Worm (Caenorhabditis elegans) whole organism, L2 larva: ENCODE data around the gene D1086.18.

Source experiments
- C34F6.9 ChIP-seq: fragments of 150-350 bp; optimal IDR thresholded peaks from 2 replicates; lab custom pipeline; 2014; ENCODE audit warnings: missing biosample characterization, missing genetic modification characterization
- F13H6.1 ChIP-seq: sonication (generic microtip); optimal IDR thresholded peaks from 2 replicates; lab custom pipeline; 2016; ENCODE audit warnings: missing genetic modification characterization, missing compliant biosample characterization
- R02D3.7 ChIP-seq: fragments of 150-350 bp; optimal IDR thresholded peaks from 2 replicates; lab custom pipeline; 2014; ENCODE audit warnings: missing biosample characterization, missing genetic modification characterization
- Y55F3AM.14 ChIP-seq: fragments of 200-800 bp; sonication (Bioruptor generic); optimal IDR thresholded peaks from 2 replicates; lab custom pipeline; 2018; ENCODE audit warnings: mild to moderate bottlenecking, missing genetic modification characterization, missing compliant biosample characterization
- ama-1 ChIP-seq: fragments of 150-350 bp; optimal IDR thresholded peaks from 2 replicates; lab custom pipeline; 2018; ENCODE audit warnings: inconsistent platforms
- blmp-1 ChIP-seq: sonication (generic microtip); optimal IDR thresholded peaks from 2 replicates; lab custom pipeline; 2017; ENCODE audit warnings: missing genetic modification characterization, mild to moderate bottlenecking, missing compliant biosample characterization, antibody characterized with exemption, moderate library complexity; ENCODE audit not compliant: insufficient read depth
- ceh-16 ChIP-seq: fragments of 150-350 bp; optimal IDR thresholded peaks from 2 replicates; lab custom pipeline; 2014; ENCODE audit warnings: missing biosample characterization, missing genetic modification characterization
- ceh-82 ChIP-seq: fragments of 150-350 bp; optimal IDR thresholded peaks from 2 replicates; lab custom pipeline; 2014; ENCODE audit warnings: missing biosample characterization, missing genetic modification characterization
- crh-2 ChIP-seq: sonication (generic microtip); optimal IDR thresholded peaks from 2 replicates; lab custom pipeline; 2017; ENCODE audit warnings: missing biosample characterization, missing genetic modification characterization
- dmd-4 ChIP-seq: sonication (generic microtip); optimal IDR thresholded peaks from 2 replicates; lab custom pipeline; 2017; ENCODE audit warnings: missing biosample characterization, missing genetic modification characterization
- egl-27 ChIP-seq: sonication (generic microtip); optimal IDR thresholded peaks from 3 replicates; lab custom pipeline; 2017; ENCODE audit warnings: missing biosample characterization, missing genetic modification reagents, missing genetic modification characterization
- elt-1 ChIP-seq: fragments of 150-350 bp; optimal IDR thresholded peaks from 2 replicates; lab custom pipeline; 2014; ENCODE audit warnings: missing biosample characterization, missing genetic modification characterization
- elt-3 ChIP-seq: sonication (generic microtip); optimal IDR thresholded peaks from 2 replicates; lab custom pipeline; 2017; ENCODE audit warnings: missing biosample characterization, missing genetic modification characterization
- fos-1 ChIP-seq: fragments of 150-350 bp; optimal IDR thresholded peaks from 2 replicates; lab custom pipeline; 2014; ENCODE audit warnings: missing biosample characterization, missing genetic modification characterization
- gmeb-1 ChIP-seq: fragments of 150-350 bp; optimal IDR thresholded peaks from 2 replicates; lab custom pipeline; 2014; ENCODE audit warnings: missing biosample characterization, missing genetic modification characterization
- lin-11 ChIP-seq: fragments of 150-350 bp; sonication (generic microtip); optimal IDR thresholded peaks from 2 replicates; lab custom pipeline; 2014; ENCODE audit warnings: missing biosample characterization, missing genetic modification characterization, inconsistent platforms, mixed read lengths
- lin-13 ChIP-seq: fragments of 150-350 bp; optimal IDR thresholded peaks from 2 replicates; lab custom pipeline; 2014; ENCODE audit warnings: missing biosample characterization, missing genetic modification reagents, missing genetic modification characterization
- lin-39 ChIP-seq: fragments of 150-350 bp; optimal IDR thresholded peaks from 2 replicates; lab custom pipeline; 2014; ENCODE audit warnings: missing biosample characterization, missing genetic modification reagents, missing genetic modification characterization
- lsy-2 ChIP-seq, 2 experiments: fragments of 150-350 bp in 1 of 2; sonication (generic microtip) in 1 of 2; optimal IDR thresholded peaks; 2 replicates each; lab custom pipeline; 2014 to 2017; ENCODE audit warnings: missing biosample characterization in 2 of 2, missing genetic modification characterization in 2 of 2
- mab-5 ChIP-seq: fragments of 150-350 bp; optimal IDR thresholded peaks from 2 replicates; lab custom pipeline; 2014; ENCODE audit warnings: missing biosample characterization, missing genetic modification characterization
- mbf-1 ChIP-seq: sonication (generic microtip); optimal IDR thresholded peaks from 2 replicates; lab custom pipeline; 2017; ENCODE audit warnings: missing biosample characterization, missing genetic modification characterization
- nhr-10 ChIP-seq: sonication (generic microtip); optimal IDR thresholded peaks from 2 replicates; lab custom pipeline; 2017; ENCODE audit warnings: missing biosample characterization, missing genetic modification characterization
- nhr-129 ChIP-seq: fragments of 150-350 bp; optimal IDR thresholded peaks from 2 replicates; lab custom pipeline; 2014; ENCODE audit warnings: missing biosample characterization, missing genetic modification characterization
- nhr-237 ChIP-seq: fragments of 150-350 bp; optimal IDR thresholded peaks from 2 replicates; lab custom pipeline; 2014; ENCODE audit warnings: missing biosample characterization, missing genetic modification characterization
- nhr-25 ChIP-seq: fragments of 150-350 bp; sonication (generic microtip); optimal IDR thresholded peaks from 3 replicates; lab custom pipeline; 2014; ENCODE audit warnings: missing biosample characterization, missing genetic modification characterization
- nhr-6 ChIP-seq: fragments of 150-350 bp; optimal IDR thresholded peaks from 2 replicates; lab custom pipeline; 2014; ENCODE audit warnings: missing biosample characterization, missing genetic modification characterization
- peb-1 ChIP-seq: fragments of 150-350 bp; optimal IDR thresholded peaks from 2 replicates; lab custom pipeline; 2014; ENCODE audit warnings: missing biosample characterization, missing genetic modification characterization
- sem-4 ChIP-seq: fragments of 150-350 bp; optimal IDR thresholded peaks from 2 replicates; lab custom pipeline; 2014; ENCODE audit warnings: missing biosample characterization, missing genetic modification reagents, missing genetic modification characterization
- sma-9 ChIP-seq, 2 experiments: fragments of 150-350 bp in 1 of 2; sonication (generic microtip) in 1 of 2; optimal IDR thresholded peaks; 2 replicates each; lab custom pipeline; 2014 to 2016; ENCODE audit warnings: missing genetic modification characterization in 2 of 2, mild to moderate bottlenecking in 1 of 2, missing biosample characterization in 1 of 2, missing compliant biosample characterization in 1 of 2, missing genetic modification reagents in 1 of 2, moderate library complexity in 1 of 2
- snpc-4 ChIP-seq: fragments of 150-350 bp; optimal IDR thresholded peaks from 2 replicates; lab custom pipeline; 2014; ENCODE audit warnings: missing biosample characterization, missing genetic modification characterization
- unc-39 ChIP-seq: fragments of 150-350 bp; optimal IDR thresholded peaks from 2 replicates; lab custom pipeline; 2014; ENCODE audit warnings: missing biosample characterization, missing genetic modification characterization
- unc-55 ChIP-seq: fragments of 150-350 bp; sonication (generic microtip); optimal IDR thresholded peaks from 3 replicates; lab custom pipeline; 2014; ENCODE audit warnings: missing biosample characterization, missing genetic modification reagents, missing genetic modification characterization
- unc-62 ChIP-seq: fragments of 150-350 bp; optimal IDR thresholded peaks from 2 replicates; lab custom pipeline; 2014; ENCODE audit warnings: missing biosample characterization, missing genetic modification reagents, missing genetic modification characterization
- zag-1 ChIP-seq: fragments of 150-350 bp; optimal IDR thresholded peaks from 2 replicates; lab custom pipeline; 2014; ENCODE audit warnings: missing biosample characterization, missing genetic modification characterization
- ztf-1 ChIP-seq: fragments of 200-800 bp; sonication (Bioruptor generic); conservative IDR thresholded peaks from 2 replicates; pipeline ENCODE4 v1.3.6; 2022; ENCODE audit warnings: missing genetic modification characterization, missing compliant biosample characterization
- ztf-11 ChIP-seq: sonication (generic microtip); optimal IDR thresholded peaks from 2 replicates; lab custom pipeline; 2017; ENCODE audit warnings: missing biosample characterization, missing genetic modification characterization
- ztf-4 ChIP-seq: fragments of 150-350 bp; optimal IDR thresholded peaks from 2 replicates; lab custom pipeline; 2014; ENCODE audit warnings: missing biosample characterization, missing genetic modification characterization

The D1086.18 gene

ce11 chrV:14057540-14057939, 28.1 kb upstream of the D1086.18 start, which contains the start of gene F58D12.3:
F58D12.3 (plus strand) TSS chrV:14057840.
- no peak for TF ChIP-seq lsy-2 (tag; optimal IDR thresholded peaks at IDR 0.05; lab: Kevin White, UChicago)
- no peak for TF ChIP-seq nhr-25 (tag; lab: Kevin White, UChicago)
- no peak for TF ChIP-seq zag-1 (tag; lab: Kevin White, UChicago)
- TF ChIP-seq gmeb-1, result no peak
- TF ChIP-seq unc-62 (GFP tag; lab: Kevin White, UChicago), result no peak
- TF ChIP-seq nhr-6 (tag; lab: Kevin White, UChicago), result no peak
- TF ChIP-seq sma-9 (GFP tag; optimal IDR thresholded peaks at IDR 0.05; lab: Kevin White, UChicago), result no peak
- no peak for TF ChIP-seq sma-9 (tag; optimal IDR thresholded peaks at IDR 0.05; lab: Kevin White, UChicago)
- no peak for TF ChIP-seq Y55F3AM.14 (GFP tag; lab: Kevin White, UChicago)
- no peak for TF ChIP-seq nhr-129 (tag; lab: Kevin White, UChicago)
- no peak for TF ChIP-seq snpc-4 (tag; lab: Kevin White, UChicago)
- no peak for TF ChIP-seq unc-55 (GFP tag; lab: Kevin White, UChicago)
- no peak for TF ChIP-seq dmd-4 (tag; lab: Kevin White, UChicago)
- no peak for TF ChIP-seq mbf-1 (tag; lab: Kevin White, UChicago)
- no peak for TF ChIP-seq ztf-4 (tag; lab: Kevin White, UChicago)
- TF ChIP-seq elt-3 (tag; lab: Kevin White, UChicago), result no peak
- no peak for TF ChIP-seq ztf-11 (tag; lab: Kevin White, UChicago)

- no peak for TF ChIP-seq ama-1 (lab: Kevin White, UChicago)
- no peak for TF ChIP-seq unc-39 (tag; lab: Kevin White, UChicago)
- no peak for TF ChIP-seq lin-11 (tag; lab: Kevin White, UChicago)
- no peak for TF ChIP-seq egl-27 (tag; lab: Kevin White, UChicago)
- no peak for TF ChIP-seq Y55F3AM.14 (GFP tag; lab: Kevin White, UChicago)
- TF ChIP-seq nhr-129 (tag; lab: Kevin White, UChicago), result no peak
- TF ChIP-seq ztf-11 (tag; lab: Kevin White, UChicago), result no peak
- TF ChIP-seq peb-1 (tag; lab: Kevin White, UChicago), result no peak
- no peak for TF ChIP-seq dmd-4 (tag; lab: Kevin White, UChicago)
- no peak for TF ChIP-seq snpc-4 (tag; lab: Kevin White, UChicago)
- no peak for TF ChIP-seq ceh-16 (tag; lab: Kevin White, UChicago)
- no peak for TF ChIP-seq nhr-237 (tag; lab: Kevin White, UChicago)
- no peak for TF ChIP-seq zag-1 (tag; lab: Kevin White, UChicago)
- TF ChIP-seq, all 48 proteins: peak for 0
Observed at ce11 chrV:14063980-14064379, 21.7 kb upstream of the D1086.18 start.

- TF ChIP-seq dmd-4 (tag; lab: Kevin White, UChicago), result no peak
- no peak for TF ChIP-seq zag-1 (tag; lab: Kevin White, UChicago)
- TF ChIP-seq nhr-10 (tag; lab: Kevin White, UChicago), result no peak
- no peak for TF ChIP-seq ama-1 (lab: Kevin White, UChicago)
- TF ChIP-seq ztf-4 (tag; lab: Kevin White, UChicago), result no peak
- no peak for TF ChIP-seq lin-13 (GFP tag; lab: Kevin White, UChicago)
- no peak for TF ChIP-seq ceh-82 (tag; lab: Kevin White, UChicago)
- TF ChIP-seq mbf-1 (tag; lab: Kevin White, UChicago), result no peak
- TF ChIP-seq elt-1 (tag; lab: Kevin White, UChicago), result no peak
- no peak for TF ChIP-seq sma-9 (GFP tag; optimal IDR thresholded peaks at IDR 0.05; lab: Kevin White, UChicago)
- no peak for TF ChIP-seq sma-9 (tag; optimal IDR thresholded peaks at IDR 0.05; lab: Kevin White, UChicago)
- no peak for TF ChIP-seq sem-4 (tag; lab: Kevin White, UChicago)
- TF ChIP-seq elt-3 (tag; lab: Kevin White, UChicago), result no peak
- TF ChIP-seq unc-39 (tag; lab: Kevin White, UChicago), result no peak
- no peak for TF ChIP-seq R02D3.7 (tag; lab: Kevin White, UChicago)
- TF ChIP-seq ztf-1 (GFP tag; lab: Robert Waterston, UW), result no peak
- no peak for TF ChIP-seq mab-5
- TF ChIP-seq snpc-4 (tag; lab: Kevin White, UChicago), result no peak
- TF ChIP-seq crh-2 (tag; lab: Kevin White, UChicago), result no peak
- TF ChIP-seq lin-39, result no peak
- TF ChIP-seq ztf-11 (tag; lab: Kevin White, UChicago), result no peak
- TF ChIP-seq, all 48 proteins: peak for 0
Observed at ce11 chrV:14064422-14064821, 21.3 kb upstream of the D1086.18 start, which contains the start of gene D1086.21. D1086.21 (plus strand) TSS chrV:14064722.

ce11 chrV:14067816-14068296, 17.8 kb upstream of the D1086.18 start, which contains the start of gene D1086.17:
D1086.17 (plus strand) TSS chrV:14067866.
- TF ChIP-seq nhr-10 (tag; lab: Kevin White, UChicago), result no peak
- TF ChIP-seq sma-9 (GFP tag; optimal IDR thresholded peaks at IDR 0.05; lab: Kevin White, UChicago), result no peak
- TF ChIP-seq sma-9 (tag; optimal IDR thresholded peaks at IDR 0.05; lab: Kevin White, UChicago), result no peak
- TF ChIP-seq ztf-4 (tag; lab: Kevin White, UChicago), result no peak
- no peak for TF ChIP-seq Y55F3AM.14 (GFP tag; lab: Kevin White, UChicago)
- TF ChIP-seq elt-3 (tag; lab: Kevin White, UChicago), result no peak
- no peak for TF ChIP-seq lin-11 (tag; lab: Kevin White, UChicago)
- no peak for TF ChIP-seq ceh-82 (tag; lab: Kevin White, UChicago)
- TF ChIP-seq lsy-2 (tag; optimal IDR thresholded peaks at IDR 0.05; lab: Kevin White, UChicago), result no peak
- no peak for TF ChIP-seq C34F6.9
- no peak for TF ChIP-seq blmp-1
- no peak for TF ChIP-seq fos-1 (tag; lab: Kevin White, UChicago)
- no peak for TF ChIP-seq lin-13 (GFP tag; lab: Kevin White, UChicago)
- no peak for TF ChIP-seq elt-1 (tag; lab: Kevin White, UChicago)
- no peak for TF ChIP-seq F13H6.1 (tag; lab: Kevin White, UChicago)
- TF ChIP-seq ceh-16 (tag; lab: Kevin White, UChicago), result no peak
- no peak for TF ChIP-seq unc-39 (tag; lab: Kevin White, UChicago)
